Fruit fly (Drosophila melanogaster): ENCODE results near the gene Cht2.

The Cht2 gene

dm6 chr3L:1724090-1724489 is 31.6 kb downstream of the Cht2 start, which contains the start of gene CG12035:
TSS of gene CG12035 (plus strand) at chr3L:1724390.
- TF ChIP-seq acj6 (GFP tag; optimal IDR thresholded peaks at IDR 0.05) (no peak), CG3919 (GFP tag; optimal IDR thresholded peaks at IDR 0.05) (no peak), esn (GFP tag; optimal IDR thresholded peaks at IDR 0.05) (no peak), CG15336 (GFP tag; IDR thresholded peaks at IDR 0.05) (no peak), Ets21C (GFP tag; optimal IDR thresholded peaks at IDR 0.05) (no peak), Hr4 (GFP tag; optimal IDR thresholded peaks at IDR 0.05) (no peak), CG8319 (GFP tag; optimal IDR thresholded peaks at IDR 0.05) (no peak), CG11902 (GFP tag; optimal IDR thresholded peaks at IDR 0.05) (no peak), salr (GFP tag; optimal IDR thresholded peaks at IDR 0.05) (no peak), cyc (GFP tag; optimal IDR thresholded peaks at IDR 0.05) (no peak), CG11294 (GFP tag; IDR thresholded peaks at IDR 0.05) (no peak), CG11762 (GFP tag; optimal IDR thresholded peaks at IDR 0.05; ENCODE audit: insufficient read depth) (no peak), vri (GFP tag; optimal IDR thresholded peaks at IDR 0.05) (no peak), Hr38 (GFP tag; optimal IDR thresholded peaks at IDR 0.05) (no peak), CG32006 (GFP tag; optimal IDR thresholded peaks at IDR 0.05) (no peak)

- TF ChIP-seq CG6854 (GFP tag; optimal IDR thresholded peaks at IDR 0.05): no peak
- no peak for TF ChIP-seq vri (GFP tag; optimal IDR thresholded peaks at IDR 0.05)
- no peak for TF ChIP-seq CG9139 (GFP tag; optimal IDR thresholded peaks at IDR 0.05)
- TF ChIP-seq CG3919 (GFP tag; optimal IDR thresholded peaks at IDR 0.05): no peak
- TF ChIP-seq pdm3 (GFP tag; optimal IDR thresholded peaks at IDR 0.05): no peak
- no peak for TF ChIP-seq CG8119 (GFP tag; IDR thresholded peaks at IDR 0.05)
- TF ChIP-seq topi (GFP tag; optimal IDR thresholded peaks at IDR 0.05): no peak
- TF ChIP-seq CG10631 (GFP tag; optimal IDR thresholded peaks at IDR 0.05): no peak
- TF ChIP-seq net (GFP tag; optimal IDR thresholded peaks at IDR 0.05): no peak
- TF ChIP-seq CG11294 (GFP tag; IDR thresholded peaks at IDR 0.05): no peak
Observed at dm6 chr3L:1723053-1723452, 32.7 kb downstream of the Cht2 start, which contains the start of gene CG18171. TSS of gene CG18171 (minus strand) at chr3L:1723153.

- TF ChIP-seq dac (GFP tag; optimal IDR thresholded peaks at IDR 0.05) (no peak), CG31627 (GFP tag; optimal IDR thresholded peaks at IDR 0.05) (peak; percentile 17), CG9139 (GFP tag; optimal IDR thresholded peaks at IDR 0.05) (no peak), Sox15 (GFP tag; optimal IDR thresholded peaks at IDR 0.05) (no peak), CG6808 (GFP tag; optimal IDR thresholded peaks at IDR 0.05) (peak; percentile 46), CG3919 (GFP tag; optimal IDR thresholded peaks at IDR 0.05) (peak; percentile 2), Hr39 (GFP tag; optimal IDR thresholded peaks at IDR 0.05) (peak; percentile 23), fkh (GFP tag; optimal IDR thresholded peaks at IDR 0.05) (no peak), topi (GFP tag; optimal IDR thresholded peaks at IDR 0.05) (no peak), Ets96B (tag; optimal IDR thresholded peaks at IDR 0.05) (peak; percentile 52), CG16779 (tag; optimal IDR thresholded peaks at IDR 0.05) (no peak), eg (GFP tag; IDR thresholded peaks at IDR 0.05) (no peak), CG8632 (GFP tag; optimal IDR thresholded peaks at IDR 0.05) (peak; percentile 18), Met (GFP tag; optimal IDR thresholded peaks at IDR 0.05) (peak; percentile 4), salr (GFP tag; optimal IDR thresholded peaks at IDR 0.05) (peak in 1 of 2 experiments; percentile 24), Sox14 (GFP tag; optimal IDR thresholded peaks at IDR 0.05) (peak; percentile 17), fd59A (GFP tag; optimal IDR thresholded peaks at IDR 0.05) (peak; percentile 45), vri (GFP tag; optimal IDR thresholded peaks at IDR 0.05) (no peak), Eip78C (GFP tag) (no peak), CG6792 (GFP tag; optimal IDR thresholded peaks at IDR 0.05) (peak; percentile 1), CG3032 (tag; optimal IDR thresholded peaks at IDR 0.05) (peak; percentile 59), CG6854 (GFP tag; optimal IDR thresholded peaks at IDR 0.05) (no peak)
Observed at dm6 chr3L:1711218-1711617, 44.5 kb downstream of the Cht2 start.

Measured in whole organism, prepupa.